Fruit fly (Drosophila melanogaster) whole organism, prepupa: ENCODE data around the gene CG31523.

Experiments
- Blimp-1 ChIP-seq: fragments of 200-800 bp; sonication (Bioruptor generic); optimal IDR thresholded peaks from 3 replicates; lab custom pipeline; 2017; ENCODE audit warnings: missing biosample characterization, missing genetic modification characterization, mild to moderate bottlenecking, moderate library complexity, missing genetic modification reagents
- CG11902 ChIP-seq: fragments of 200-800 bp; sonication (Bioruptor generic); optimal IDR thresholded peaks from 3 replicates; lab custom pipeline; 2016; ENCODE audit warnings: missing biosample characterization, missing genetic modification characterization
- CG3919 ChIP-seq: fragments of 200-800 bp; sonication (Bioruptor generic); optimal IDR thresholded peaks from 3 replicates; lab custom pipeline; 2016; ENCODE audit warnings: missing biosample characterization, missing genetic modification characterization
- CG6854 ChIP-seq: fragments of 200-800 bp; sonication (Bioruptor generic); optimal IDR thresholded peaks from 2 replicates; lab custom pipeline; 2017; ENCODE audit warnings: missing biosample characterization, mild to moderate bottlenecking, missing genetic modification characterization
- Eip78C ChIP-seq: fragments of 200-800 bp; sonication (Bioruptor generic); peaks from one replicate; lab custom pipeline; 2016; ENCODE audit warnings: missing biosample characterization, missing genetic modification characterization
- Eip93F ChIP-seq: fragments of 200-800 bp; sonication (Bioruptor generic); optimal IDR thresholded peaks from 2 replicates; lab custom pipeline; 2016; ENCODE audit warnings: missing biosample characterization, mild to moderate bottlenecking, missing genetic modification characterization
- Gug ChIP-seq: fragments of 200-800 bp; sonication (Bioruptor generic); IDR thresholded peaks from 2 replicates; pipeline ENCODE4 v1.3.6; 2022; ENCODE audit warnings: missing biosample characterization, missing genetic modification characterization
- Met ChIP-seq: fragments of 200-800 bp; sonication (Bioruptor generic); optimal IDR thresholded peaks from 3 replicates; lab custom pipeline; 2016; ENCODE audit warnings: missing biosample characterization, missing genetic modification characterization
- OdsH ChIP-seq: fragments of 200-800 bp; sonication (Bioruptor generic); optimal IDR thresholded peaks from 3 replicates; lab custom pipeline; 2016; ENCODE audit warnings: missing biosample characterization, missing genetic modification characterization
- dac ChIP-seq: fragments of 200-800 bp; sonication (Bioruptor generic); optimal IDR thresholded peaks from 2 replicates; lab custom pipeline; 2017; ENCODE audit warnings: missing biosample characterization, mild to moderate bottlenecking, missing genetic modification characterization
- fd59A ChIP-seq: fragments of 200-800 bp; sonication (Bioruptor generic); optimal IDR thresholded peaks from 2 replicates; lab custom pipeline; 2017; ENCODE audit warnings: missing biosample characterization, mild to moderate bottlenecking, missing genetic modification characterization, missing genetic modification reagents
- net ChIP-seq: fragments of 200-800 bp; sonication (Bioruptor generic); optimal IDR thresholded peaks from 3 replicates; lab custom pipeline; 2016; ENCODE audit warnings: missing biosample characterization, missing genetic modification characterization
- svp ChIP-seq: fragments of 200-800 bp; sonication (Bioruptor generic); peaks from one replicate; lab custom pipeline; 2016; ENCODE audit warnings: missing biosample characterization, missing genetic modification characterization
- topi ChIP-seq: fragments of 200-800 bp; sonication (Bioruptor generic); optimal IDR thresholded peaks from 3 replicates; lab custom pipeline; 2016; ENCODE audit warnings: missing biosample characterization, missing genetic modification characterization

dm6 chr3R:4468926-4469325 is 10.1 kb downstream of the CG31523 start:
- TF ChIP-seq Eip78C (GFP tag; lab: Kevin White, UChicago) (peak; percentile 41), svp (GFP tag; lab: Kevin White, UChicago) (peak; percentile 86), Gug (GFP tag; lab: Robert Waterston, UW) (no peak), Eip93F (GFP tag; lab: Kevin White, UChicago) (no peak), Met (no peak), CG11902 (GFP tag; lab: Kevin White, UChicago) (no peak), fd59A (GFP tag; lab: Kevin White, UChicago) (no peak), net (no peak), CG3919 (no peak), OdsH (no peak), Blimp-1 (peak; percentile 48), topi (GFP tag; lab: Kevin White, UChicago) (peak; percentile 1), CG6854 (peak; percentile 64), dac (GFP tag; lab: Kevin White, UChicago) (no peak)
